Worm (Caenorhabditis elegans) whole organism, L4 larva: Measurements from ENCODE around the gene C37H5.13.

Source experiments
- F26F4.8 ChIP-seq: fragments of 200-800 bp; sonication (Bioruptor generic); conservative IDR thresholded peaks from 2 replicates; pipeline ENCODE4 v1.3.6; 2022; ENCODE audit warnings: missing genetic modification characterization, missing compliant biosample characterization
- ama-1 ChIP-seq: fragments of 150-350 bp; optimal IDR thresholded peaks from 2 replicates; lab custom pipeline; 2014; ENCODE audit warnings: inconsistent platforms, mixed read lengths
- ceh-20 ChIP-seq: fragments of 200-800 bp; sonication (Bioruptor generic); IDR thresholded peaks from 2 replicates; pipeline ENCODE4 v1.3.6; 2022; ENCODE audit warnings: missing genetic modification reagents, missing genetic modification characterization, missing compliant biosample characterization
- dve-1 ChIP-seq: sonication (generic microtip); optimal IDR thresholded peaks from 2 replicates; lab custom pipeline; 2017; ENCODE audit warnings: antibody characterized with exemption, mild to moderate bottlenecking, missing genetic modification characterization, missing compliant biosample characterization; ENCODE audit not compliant: insufficient read depth
- fos-1 ChIP-seq: fragments of 150-350 bp; optimal IDR thresholded peaks from 2 replicates; lab custom pipeline; 2014; ENCODE audit warnings: missing biosample characterization, missing genetic modification characterization
- mep-1 ChIP-seq: fragments of 150-350 bp; sonication (generic microtip); optimal IDR thresholded peaks from 3 replicates; lab custom pipeline; 2014; ENCODE audit warnings: missing biosample characterization, missing genetic modification characterization
- nhr-11 ChIP-seq: fragments of 150-350 bp; optimal IDR thresholded peaks from 2 replicates; lab custom pipeline; 2014; ENCODE audit warnings: missing biosample characterization, missing genetic modification characterization
- nhr-41 ChIP-seq: fragments of 200-800 bp; sonication (Bioruptor generic); IDR thresholded peaks from 2 replicates; pipeline ENCODE4 v1.3.6; 2022; ENCODE audit warnings: missing genetic modification reagents, missing genetic modification characterization, missing compliant biosample characterization
- skn-1 ChIP-seq: fragments of 150-350 bp; optimal IDR thresholded peaks from 2 replicates; lab custom pipeline; 2014; ENCODE audit warnings: missing biosample characterization, missing genetic modification characterization
- unc-62 ChIP-seq, 3 experiments: fragments of 150-350 bp in 1 of 3; sonication (generic microtip); optimal IDR thresholded peaks in 2 of 3; peaks in 1 of 3; 1 replicate in 1 of 3; 2 replicates in 2 of 3; lab custom pipeline; 2014 to 2017; ENCODE audit warnings: missing biosample characterization in 3 of 3, missing genetic modification characterization in 3 of 3, missing genetic modification reagents in 3 of 3, missing genotype in 1 of 3
- zag-1 ChIP-seq: fragments of 150-350 bp; optimal IDR thresholded peaks from 2 replicates; lab custom pipeline; 2014; ENCODE audit warnings: missing biosample characterization, missing genetic modification characterization

- no peak for TF ChIP-seq unc-62 (GFP tag; optimal IDR thresholded peaks at IDR 0.05 in 1 of 2; lab: Kevin White, UChicago)
- no peak for TF ChIP-seq unc-62 (tag; optimal IDR thresholded peaks at IDR 0.05; lab: Kevin White, UChicago)
- no peak for TF ChIP-seq skn-1 (tag; lab: Kevin White, UChicago)
- TF ChIP-seq mep-1: no peak
- no peak for TF ChIP-seq fos-1 (tag; lab: Kevin White, UChicago)
- no peak for TF ChIP-seq F26F4.8 (GFP tag; lab: Robert Waterston, UW)
- no peak for TF ChIP-seq dve-1
- no peak for TF ChIP-seq ceh-20 (GFP tag; lab: Robert Waterston, UW)
- TF ChIP-seq ama-1 (lab: Kevin White, UChicago): no peak
- no peak for TF ChIP-seq nhr-11 (tag; lab: Kevin White, UChicago)
- no peak for TF ChIP-seq zag-1 (tag; lab: Kevin White, UChicago)
- no peak for TF ChIP-seq nhr-41
These were observed 49.5 kb upstream of the C37H5.13 start, which contains the start of gene H23N18.5 for ce11 chrV:4912313-4912712.
